Fruit fly (Drosophila melanogaster) whole organism, embryonic: ENCODE results near the gene smid.
A peak's percentile ranks its signal among the peaks of the same experiment; 100 is the strongest.

Experiments used
- Blimp-1 ChIP-seq: fragments of 200-800 bp; sonication (Bioruptor generic); optimal IDR thresholded peaks from 3 replicates; lab custom pipeline; 2018; ENCODE audit warnings: missing biosample characterization, missing genetic modification characterization, mild to moderate bottlenecking, moderate library complexity, missing genetic modification reagents
- CG10321 ChIP-seq: fragments of 200-800 bp; sonication (Bioruptor generic); IDR thresholded peaks from 2 replicates; pipeline ENCODE4 v1.3.6; 2022; ENCODE audit warnings: missing biosample characterization, missing genetic modification characterization
- CG11504 ChIP-seq: fragments of 200-800 bp; sonication (Bioruptor generic); optimal IDR thresholded peaks from 3 replicates; lab custom pipeline; 2019; ENCODE audit warnings: missing biosample characterization, mild to moderate bottlenecking, missing genetic modification characterization, moderate library complexity
- CG12071 ChIP-seq: fragments of 200-800 bp; sonication (Bioruptor generic); optimal IDR thresholded peaks from 3 replicates; lab custom pipeline; 2018; ENCODE audit warnings: missing biosample characterization, mild to moderate bottlenecking, missing genetic modification characterization
- CG12299 ChIP-seq: fragments of 200-800 bp; sonication (Bioruptor generic); optimal IDR thresholded peaks from 2 replicates; lab custom pipeline; 2018; ENCODE audit warnings: missing biosample characterization, mild to moderate bottlenecking, missing genetic modification characterization
- CG12769 ChIP-seq: fragments of 200-800 bp; sonication (Bioruptor generic); optimal IDR thresholded peaks from 2 replicates; lab custom pipeline; 2019; ENCODE audit warnings: missing biosample characterization, mild to moderate bottlenecking, missing genetic modification characterization, moderate library complexity
- CG14710 ChIP-seq: fragments of 200-800 bp; sonication (Bioruptor generic); optimal IDR thresholded peaks from 3 replicates; lab custom pipeline; 2019; ENCODE audit warnings: missing biosample characterization, mild to moderate bottlenecking, missing genetic modification characterization, moderate library complexity
- CG15269 ChIP-seq: fragments of 200-800 bp; sonication (Bioruptor generic); optimal IDR thresholded peaks from 2 replicates; lab custom pipeline; 2018; ENCODE audit warnings: missing biosample characterization, mild to moderate bottlenecking, missing genetic modification characterization, moderate library complexity
- CG1603 ChIP-seq: fragments of 200-800 bp; sonication (Bioruptor generic); optimal IDR thresholded peaks from 2 replicates; lab custom pipeline; 2019; ENCODE audit warnings: missing biosample characterization, mild to moderate bottlenecking, missing genetic modification characterization, moderate library complexity
- CG17359 ChIP-seq: fragments of 200-800 bp; sonication (Bioruptor generic); optimal IDR thresholded peaks from 3 replicates; lab custom pipeline; 2018; ENCODE audit warnings: missing biosample characterization, mild to moderate bottlenecking, missing genetic modification characterization, moderate library complexity
- CG2678 ChIP-seq: fragments of 200-800 bp; sonication (Bioruptor generic); optimal IDR thresholded peaks from 3 replicates; lab custom pipeline; 2019; ENCODE audit warnings: missing biosample characterization, mild to moderate bottlenecking, missing genetic modification characterization, moderate library complexity
- CG2889 ChIP-seq: fragments of 200-800 bp; sonication (Bioruptor generic); IDR thresholded peaks from 3 replicates; pipeline ENCODE4 v1.3.6; 2022; ENCODE audit warnings: missing biosample characterization, missing genetic modification characterization
- CG3995 ChIP-seq: fragments of 200-800 bp; sonication (Bioruptor generic); optimal IDR thresholded peaks from 3 replicates; lab custom pipeline; 2016; ENCODE audit warnings: missing biosample characterization, missing genetic modification characterization
- CG6175 ChIP-seq: fragments of 200-800 bp; sonication (Bioruptor generic); IDR thresholded peaks from 3 replicates; pipeline ENCODE4 v1.3.6; 2022; ENCODE audit warnings: missing biosample characterization, missing genetic modification characterization
- CG7372 ChIP-seq: fragments of 200-800 bp; sonication (Bioruptor generic); IDR thresholded peaks from 2 replicates; pipeline ENCODE4 v1.3.6; 2022; ENCODE audit warnings: missing biosample characterization, missing genetic modification characterization
- CG7987 ChIP-seq: fragments of 200-800 bp; sonication (Bioruptor generic); optimal IDR thresholded peaks from 2 replicates; lab custom pipeline; 2018; ENCODE audit warnings: missing biosample characterization, mild to moderate bottlenecking, missing genetic modification characterization, moderate library complexity
- CG8388 ChIP-seq: fragments of 200-800 bp; sonication (Bioruptor generic); optimal IDR thresholded peaks from 2 replicates; lab custom pipeline; 2019; ENCODE audit warnings: missing biosample characterization, mild to moderate bottlenecking, missing genetic modification characterization, moderate library complexity
- Dad ChIP-seq: fragments of 200-800 bp; sonication (Bioruptor generic); optimal IDR thresholded peaks from 3 replicates; lab custom pipeline; 2016; ENCODE audit warnings: missing biosample characterization, missing genetic modification characterization
- Dll ChIP-seq: fragments of 200-800 bp; sonication (Bioruptor generic); IDR thresholded peaks from 4 replicates; pipeline ENCODE4 v1.3.6; 2022; ENCODE audit warnings: missing biosample characterization, missing genetic modification characterization; ENCODE audit not compliant: partially characterized antibody
- Elba2 ChIP-seq: fragments of 200-800 bp; sonication (Bioruptor generic); optimal IDR thresholded peaks from 3 replicates; lab custom pipeline; 2016; ENCODE audit warnings: missing biosample characterization, missing genetic modification characterization
- Fer1 ChIP-seq: fragments of 200-800 bp; sonication (Bioruptor generic); optimal IDR thresholded peaks from 2 replicates; lab custom pipeline; 2017; ENCODE audit warnings: missing biosample characterization, mild to moderate bottlenecking, missing genetic modification characterization
- HLH3B ChIP-seq: fragments of 200-800 bp; sonication (Bioruptor generic); IDR thresholded peaks from 2 replicates; pipeline ENCODE4 v1.3.6; 2022; ENCODE audit warnings: missing biosample characterization, missing genetic modification characterization
- Hr78 ChIP-seq, 2 experiments: fragments of 200-800 bp in 1 of 2; fragments of >200 bp in 1 of 2; sonication (Bioruptor generic) in 1 of 2; optimal IDR thresholded peaks; 2 replicates each; lab custom pipeline; 2017 to 2019; ENCODE audit warnings: missing biosample characterization in 2 of 2, missing genetic modification characterization in 2 of 2, mild to moderate bottlenecking in 1 of 2, moderate library complexity in 1 of 2
- Med ChIP-seq: fragments of 200-800 bp; sonication (Bioruptor generic); peaks from one replicate; lab custom pipeline; 2016; ENCODE audit warnings: missing biosample characterization, missing genetic modification characterization, mild to moderate bottlenecking, inconsistent platforms, moderate library complexity
- Nf-YB ChIP-seq: fragments of 200-800 bp; sonication (Bioruptor generic); optimal IDR thresholded peaks from 3 replicates; lab custom pipeline; 2019; ENCODE audit warnings: missing biosample characterization, mild to moderate bottlenecking, missing genetic modification characterization, moderate library complexity
- Pdp1 ChIP-seq, 2 experiments: fragments of 200-800 bp; sonication (Bioruptor generic); optimal IDR thresholded peaks; 3 replicates each; lab custom pipeline; 2016; ENCODE audit warnings: missing biosample characterization in 2 of 2, missing genetic modification characterization in 2 of 2, mild to moderate bottlenecking in 1 of 2, moderate library complexity in 1 of 2
- Rfx ChIP-seq: fragments of 200-800 bp; sonication (Bioruptor generic); IDR thresholded peaks from 2 replicates; pipeline ENCODE4 v1.3.6; 2022; ENCODE audit warnings: missing biosample characterization, missing genetic modification characterization
- Scr ChIP-seq: fragments of 200-800 bp; sonication (Bioruptor generic); IDR thresholded peaks from 2 replicates; pipeline ENCODE4 v1.3.6; 2022; ENCODE audit warnings: missing biosample characterization, missing genetic modification characterization; ENCODE audit not compliant: partially characterized antibody
- Six4 ChIP-seq: fragments of 200-800 bp; sonication (Bioruptor generic); optimal IDR thresholded peaks from 2 replicates; lab custom pipeline; 2016; ENCODE audit warnings: missing biosample characterization, missing genetic modification characterization
- ac ChIP-seq: fragments of 200-800 bp; sonication (Bioruptor generic); optimal IDR thresholded peaks from 3 replicates; lab custom pipeline; 2017; ENCODE audit warnings: missing biosample characterization, mild to moderate bottlenecking, missing genetic modification characterization
- cwo ChIP-seq: fragments of 200-800 bp; sonication (Bioruptor generic); optimal IDR thresholded peaks from 3 replicates; lab custom pipeline; 2017; ENCODE audit warnings: missing biosample characterization, missing genetic modification characterization, mild to moderate bottlenecking, moderate library complexity, missing genetic modification reagents
- dysf ChIP-seq: fragments of 200-800 bp; sonication (Bioruptor generic); IDR thresholded peaks from 3 replicates; pipeline ENCODE4 v1.3.6; 2022; ENCODE audit warnings: missing biosample characterization, missing genetic modification characterization
- gro ChIP-seq: fragments of 200-800 bp; sonication (Bioruptor generic); optimal IDR thresholded peaks from 2 replicates; lab custom pipeline; 2016; ENCODE audit warnings: missing biosample characterization, missing genetic modification characterization
- gsb ChIP-seq: fragments of 200-800 bp; sonication (Bioruptor generic); IDR thresholded peaks from 2 replicates; pipeline ENCODE4 v1.3.6; 2022; ENCODE audit warnings: missing biosample characterization, missing genetic modification characterization
- insv ChIP-seq, 2 experiments: fragments of 200-800 bp; sonication (Bioruptor generic); optimal IDR thresholded peaks; 3 replicates each; lab custom pipeline; 2016 to 2018; ENCODE audit warnings: missing biosample characterization in 2 of 2, missing genetic modification characterization in 2 of 2
- lola ChIP-seq, 3 experiments: fragments of >200 bp in 2 of 3; fragments of 200-800 bp in 1 of 3; sonication (Bioruptor generic) in 1 of 3; optimal IDR thresholded peaks; 2 replicates each; lab custom pipeline; 2017 to 2019; ENCODE audit warnings: missing biosample characterization in 3 of 3, missing genetic modification characterization in 3 of 3, mild to moderate bottlenecking in 1 of 3, moderate library complexity in 1 of 3
- mirr ChIP-seq: fragments of 200-800 bp; sonication (Bioruptor generic); optimal IDR thresholded peaks from 3 replicates; lab custom pipeline; 2018; ENCODE audit warnings: missing biosample characterization, mild to moderate bottlenecking, missing genetic modification characterization
- mld ChIP-seq: fragments of 200-800 bp; sonication (Bioruptor generic); IDR thresholded peaks from 3 replicates; pipeline ENCODE4 v1.3.6; 2022; ENCODE audit warnings: missing biosample characterization, missing genetic modification characterization; ENCODE audit not compliant: partially characterized antibody
- oc ChIP-seq: fragments of 200-800 bp; sonication (Bioruptor generic); optimal IDR thresholded peaks from 2 replicates; lab custom pipeline; 2018; ENCODE audit warnings: missing biosample characterization, mild to moderate bottlenecking, missing genetic modification characterization, moderate library complexity
- onecut ChIP-seq: fragments of 200-800 bp; sonication (Bioruptor generic); IDR thresholded peaks from 2 replicates; pipeline ENCODE4 v1.3.6; 2022; ENCODE audit warnings: missing biosample characterization, missing genetic modification characterization
- phol ChIP-seq: fragments of 200-800 bp; sonication (Bioruptor generic); optimal IDR thresholded peaks from 3 replicates; lab custom pipeline; 2018; ENCODE audit warnings: missing biosample characterization, mild to moderate bottlenecking, missing genetic modification characterization, moderate library complexity
- psq ChIP-seq: fragments of 200-800 bp; sonication (Bioruptor generic); optimal IDR thresholded peaks from 2 replicates; lab custom pipeline; 2017; ENCODE audit warnings: missing biosample characterization, missing genetic modification characterization
- ro ChIP-seq: fragments of 200-800 bp; sonication (Bioruptor generic); IDR thresholded peaks from 2 replicates; pipeline ENCODE4 v1.3.6; 2022; ENCODE audit warnings: missing biosample characterization, missing genetic modification characterization
- row ChIP-seq: fragments of 200-800 bp; sonication (Bioruptor generic); IDR thresholded peaks from 3 replicates; pipeline ENCODE4 v1.3.6; 2022; ENCODE audit warnings: missing biosample characterization, missing genetic modification characterization
- scrt ChIP-seq: fragments of 200-800 bp; sonication (Bioruptor generic); optimal IDR thresholded peaks from 2 replicates; lab custom pipeline; 2018; ENCODE audit warnings: missing biosample characterization, mild to moderate bottlenecking, missing genetic modification characterization, moderate library complexity
- seq ChIP-seq: fragments of 200-800 bp; sonication (Bioruptor generic); IDR thresholded peaks from 2 replicates; pipeline ENCODE4 v1.3.6; 2022; ENCODE audit warnings: missing biosample characterization, missing genetic modification characterization
- slbo ChIP-seq: fragments of 200-800 bp; sonication (Bioruptor generic); IDR thresholded peaks from 2 replicates; pipeline ENCODE4 v1.3.6; 2022; ENCODE audit warnings: missing biosample characterization, missing genetic modification characterization
- sqz ChIP-seq: fragments of 200-800 bp; sonication (Bioruptor generic); optimal IDR thresholded peaks from 3 replicates; lab custom pipeline; 2018; ENCODE audit warnings: missing biosample characterization, mild to moderate bottlenecking, missing genetic modification characterization
- wek ChIP-seq: fragments of 200-800 bp; sonication (Bioruptor generic); optimal IDR thresholded peaks from 3 replicates; lab custom pipeline; 2018; ENCODE audit warnings: missing biosample characterization, mild to moderate bottlenecking, missing genetic modification characterization, moderate library complexity

smid gene

DNA sequence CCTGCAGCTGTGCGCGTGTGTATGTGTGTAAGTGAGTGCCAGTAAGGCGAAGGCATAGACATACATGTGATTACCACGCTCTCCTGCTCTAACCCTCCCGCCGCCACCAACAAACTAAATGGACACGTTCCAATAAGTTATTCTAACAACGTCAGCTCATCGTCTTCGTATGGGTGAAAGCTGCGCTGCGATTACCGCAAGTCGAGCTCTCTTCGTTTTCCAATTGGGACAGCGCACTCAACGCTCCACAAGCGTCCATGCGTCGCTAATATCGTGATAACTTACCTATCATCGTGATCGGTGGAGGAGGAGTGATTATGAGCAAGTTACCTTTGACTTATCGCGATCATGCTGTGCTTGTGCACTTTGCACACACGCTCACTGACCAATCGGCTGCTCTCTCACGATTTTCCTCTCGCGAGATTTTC, 20.3 kb upstream of the smid start (continued):
- no peak for TF ChIP-seq CG12299 (tag; lab: Kevin White, UChicago)
- no peak for TF ChIP-seq mld (GFP tag; lab: Robert Waterston, UW)
- peak; percentile 4 for TF ChIP-seq CG7987 (GFP tag; lab: Kevin White, UChicago)
- peak; percentile 29 for TF ChIP-seq Nf-YB
- TF ChIP-seq onecut, result peak; percentile 71
- peak; percentile 51 for TF ChIP-seq CG12769 (tag; lab: Kevin White, UChicago)
- peak in 1 of 2 experiments; percentile 75 for TF ChIP-seq insv (GFP tag; optimal IDR thresholded peaks at IDR 0.05; lab: Kevin White, UChicago)
- no peak for TF ChIP-seq CG10321
- no peak for TF ChIP-seq gsb (GFP tag; lab: Robert Waterston, UW)
- TF ChIP-seq row (GFP tag; lab: Robert Waterston, UW), result peak; percentile 46; the same call in 2 of the 3 replicates
- TF ChIP-seq CG3995 (GFP tag; lab: Kevin White, UChicago), result peak; percentile 75
- TF ChIP-seq CG6175 (GFP tag; lab: Robert Waterston, UW), result no peak
- peak; percentile 58; the same call in 1 of the 2 replicates for TF ChIP-seq HLH3B (GFP tag; lab: Robert Waterston, UW)
- no peak for TF ChIP-seq Dll
- TF ChIP-seq CG11504 (tag; lab: Kevin White, UChicago), result peak; percentile 41
- peak; percentile 56 for TF ChIP-seq ac (GFP tag; lab: Kevin White, UChicago)
- TF ChIP-seq wek (GFP tag; lab: Kevin White, UChicago), result peak; percentile 5
- TF ChIP-seq mirr (GFP tag; lab: Kevin White, UChicago), result peak; percentile 23
- peak; percentile 2 for TF ChIP-seq CG1603 (tag; lab: Kevin White, UChicago)
- peak; percentile 71 for TF ChIP-seq cwo
- TF ChIP-seq seq (GFP tag; lab: Robert Waterston, UW), result no peak
- TF ChIP-seq Hr78 (GFP tag; optimal IDR thresholded peaks at IDR 0.05; lab: Kevin White, UChicago), result peak in 1 of 2 experiments; percentile 95
- no peak for TF ChIP-seq Scr (GFP tag; lab: Robert Waterston, UW)
- TF ChIP-seq slbo (GFP tag; lab: Robert Waterston, UW), result no peak
- TF ChIP-seq Dad (GFP tag; lab: Kevin White, UChicago), result peak; percentile 23
- TF ChIP-seq Blimp-1 (GFP tag; lab: Kevin White, UChicago), result peak; percentile 33
- TF ChIP-seq gro (GFP tag; lab: Kevin White, UChicago), result peak; percentile 40
- no peak for TF ChIP-seq Six4 (GFP tag; lab: Kevin White, UChicago)
- TF ChIP-seq Pdp1 (GFP tag; optimal IDR thresholded peaks at IDR 0.05; lab: Kevin White, UChicago), result peak in 1 of 2 experiments; percentile 51
- no peak for TF ChIP-seq CG14710 (tag; lab: Kevin White, UChicago)
- no peak for TF ChIP-seq psq (GFP tag; lab: Kevin White, UChicago)
- TF ChIP-seq CG2889 (GFP tag; lab: Robert Waterston, UW), result no peak
- TF ChIP-seq CG15269 (tag; lab: Kevin White, UChicago), result peak; percentile 8
- TF ChIP-seq CG2678 (tag; lab: Kevin White, UChicago), result peak; percentile 46
- peak; percentile 88 for TF ChIP-seq Elba2 (GFP tag; lab: Kevin White, UChicago)
- peak; percentile 18 for TF ChIP-seq Fer1 (GFP tag; lab: Kevin White, UChicago)
- no peak for TF ChIP-seq ro
- TF ChIP-seq phol (tag; lab: Kevin White, UChicago), result peak; percentile 41
- TF ChIP-seq Med, result peak; percentile 75
- peak; percentile 33; the same call in 1 of the 3 replicates for TF ChIP-seq dysf
- peak; percentile 76 for TF ChIP-seq CG12071 (GFP tag; lab: Kevin White, UChicago)
- TF ChIP-seq sqz (GFP tag; lab: Kevin White, UChicago), result peak; percentile 67
- TF ChIP-seq CG7372 (GFP tag; lab: Robert Waterston, UW), result no peak
- TF ChIP-seq lola (GFP tag; optimal IDR thresholded peaks at IDR 0.05; lab: Kevin White, UChicago), result no peak
- TF ChIP-seq oc (tag; lab: Kevin White, UChicago), result peak; percentile 50
- peak; percentile 75 for TF ChIP-seq CG17359 (tag; lab: Kevin White, UChicago)
- TF ChIP-seq scrt (GFP tag; lab: Kevin White, UChicago), result no peak
- 0 out of 2 replicates have a peak, but pooled peaks have one; percentile 25 for TF ChIP-seq Rfx
- no peak for TF ChIP-seq CG8388 (GFP tag; lab: Kevin White, UChicago)
